Worm (Caenorhabditis elegans): Measurements from ENCODE around the gene T12A7.6.
A peak's percentile ranks its signal among the peaks of the same experiment; 100 is the strongest.

Gene T12A7.6

ce11 chrIV:11737269-11737668 lies 11.8 kb upstream of the T12A7.6 start, which contains the start of gene K01A6.8:
Gene K01A6.8 (minus strand): TSS chrIV:11737369.
- TF ChIP-seq W03F9.2 (tag; optimal IDR thresholded peaks at IDR 0.05), result no peak
- TF ChIP-seq him-1 (tag; optimal IDR thresholded peaks at IDR 0.05), result no peak
- no peak for TF ChIP-seq dao-5 (tag; optimal IDR thresholded peaks at IDR 0.05)

ce11 chrIV:11738092-11738617 lies 10.9 kb upstream of the T12A7.6 start, which contains the start of gene K01A6.7:
Gene K01A6.7 (minus strand): TSS chrIV:11738567.
- no peak for TF ChIP-seq W03F9.2 (tag; optimal IDR thresholded peaks at IDR 0.05)
- TF ChIP-seq dao-5 (tag; optimal IDR thresholded peaks at IDR 0.05), result no peak
- TF ChIP-seq him-1 (tag; optimal IDR thresholded peaks at IDR 0.05), result no peak

ce11 chrIV:11740204-11740603 lies 8.8 kb upstream of the T12A7.6 start, which contains the start of gene K01A6.4:
Gene K01A6.4 (minus strand): TSS chrIV:11740304.
- TF ChIP-seq him-1 (tag; optimal IDR thresholded peaks at IDR 0.05) (no peak), dao-5 (tag; optimal IDR thresholded peaks at IDR 0.05) (no peak), W03F9.2 (tag; optimal IDR thresholded peaks at IDR 0.05) (no peak)

- TF ChIP-seq W03F9.2 (tag; optimal IDR thresholded peaks at IDR 0.05) (no peak), dao-5 (tag; optimal IDR thresholded peaks at IDR 0.05) (no peak), him-1 (tag; optimal IDR thresholded peaks at IDR 0.05) (no peak)
Observed at ce11 chrIV:11742406-11742805, 6.6 kb upstream of the T12A7.6 start, which contains the start of gene K01A6.5. Gene K01A6.5 (plus strand): TSS chrIV:11742706.

ce11 chrIV:11743813-11744212 lies 5.2 kb upstream of the T12A7.6 start:
- TF ChIP-seq W03F9.2 (tag; optimal IDR thresholded peaks at IDR 0.05) (no peak), him-1 (tag; optimal IDR thresholded peaks at IDR 0.05) (no peak), dao-5 (tag; optimal IDR thresholded peaks at IDR 0.05) (no peak)

ce11 chrIV:11744287-11744686 lies 4.7 kb upstream of the T12A7.6 start:
- no peak for TF ChIP-seq dao-5 (tag; optimal IDR thresholded peaks at IDR 0.05)
- no peak for TF ChIP-seq W03F9.2 (tag; optimal IDR thresholded peaks at IDR 0.05)
- no peak for TF ChIP-seq him-1 (tag; optimal IDR thresholded peaks at IDR 0.05)

ce11 chrIV:11745340-11745739 lies 3.7 kb upstream of the T12A7.6 start, which contains the start of gene gem-4:
Gene gem-4 (plus strand): TSS chrIV:11745640.
- no peak for TF ChIP-seq W03F9.2 (tag; optimal IDR thresholded peaks at IDR 0.05)
- no peak for TF ChIP-seq dao-5 (tag; optimal IDR thresholded peaks at IDR 0.05)
- TF ChIP-seq him-1 (tag; optimal IDR thresholded peaks at IDR 0.05), result no peak

- TF ChIP-seq W03F9.2 (tag; optimal IDR thresholded peaks at IDR 0.05) (no peak), him-1 (tag; optimal IDR thresholded peaks at IDR 0.05) (no peak)
Observed at ce11 chrIV:11754328-11754727, 5.3 kb downstream of the T12A7.6 start, which contains the start of gene scl-18. Gene scl-18 (minus strand): TSS chrIV:11754428.

- TF ChIP-seq him-1 (tag; optimal IDR thresholded peaks at IDR 0.05) (no peak), W03F9.2 (tag; optimal IDR thresholded peaks at IDR 0.05) (no peak), dao-5 (tag; optimal IDR thresholded peaks at IDR 0.05) (no peak)
Observed at ce11 chrIV:11755003-11755402, 6.0 kb downstream of the T12A7.6 start, which contains the start of gene T12A7.10. Gene T12A7.10 (minus strand): TSS chrIV:11755103.

ce11 chrIV:11755907-11756306 lies 6.9 kb downstream of the T12A7.6 start, which contains the start of gene T12A7.9:
Gene T12A7.9 (minus strand): TSS chrIV:11756007.
- TF ChIP-seq him-1 (tag; optimal IDR thresholded peaks at IDR 0.05) (peak; percentile 77), W03F9.2 (tag; optimal IDR thresholded peaks at IDR 0.05) (no peak)

ce11 chrIV:11759852-11760251 lies 10.8 kb downstream of the T12A7.6 start:
- no peak for TF ChIP-seq dao-5 (tag; optimal IDR thresholded peaks at IDR 0.05)
- TF ChIP-seq him-1 (tag; optimal IDR thresholded peaks at IDR 0.05), result no peak
- TF ChIP-seq W03F9.2 (tag; optimal IDR thresholded peaks at IDR 0.05), result no peak

ce11 chrIV:11760700-11761459 lies 11.9 kb downstream of the T12A7.6 start, which contains the start of gene T12A7.2:
Gene T12A7.2 (minus strand): TSS chrIV:11761111.
- TF ChIP-seq dao-5 (tag; optimal IDR thresholded peaks at IDR 0.05) (no peak), him-1 (tag; optimal IDR thresholded peaks at IDR 0.05) (no peak), W03F9.2 (tag; optimal IDR thresholded peaks at IDR 0.05) (no peak)

- TF ChIP-seq dao-5 (tag; optimal IDR thresholded peaks at IDR 0.05), result no peak
- TF ChIP-seq W03F9.2 (tag; optimal IDR thresholded peaks at IDR 0.05), result no peak
- TF ChIP-seq him-1 (tag; optimal IDR thresholded peaks at IDR 0.05), result peak; percentile 77
Observed at ce11 chrIV:11765507-11765906, 16.5 kb downstream of the T12A7.6 start.

ce11 chrIV:11769769-11770168 lies 20.7 kb downstream of the T12A7.6 start:
- TF ChIP-seq W03F9.2 (tag; optimal IDR thresholded peaks at IDR 0.05) (no peak), him-1 (tag; optimal IDR thresholded peaks at IDR 0.05) (no peak), dao-5 (tag; optimal IDR thresholded peaks at IDR 0.05) (no peak)
